Fruit fly (Drosophila melanogaster) whole organism, embryonic: ENCODE data around the gene CG8814.
A peak's percentile ranks its signal among the peaks of the same experiment; 100 is the strongest.

Source experiments
- Atf-2 ChIP-seq: fragments of 200-800 bp; sonication (Bioruptor generic); optimal IDR thresholded peaks from 2 replicates; lab custom pipeline; 2016; ENCODE audit warnings: missing biosample characterization, missing genetic modification characterization
- CG10979 ChIP-seq: fragments of 200-800 bp; sonication (Bioruptor generic); optimal IDR thresholded peaks from 2 replicates; lab custom pipeline; 2018; ENCODE audit warnings: missing biosample characterization, mild to moderate bottlenecking, missing genetic modification characterization, moderate library complexity
- CG11504 ChIP-seq: fragments of 200-800 bp; sonication (Bioruptor generic); optimal IDR thresholded peaks from 3 replicates; lab custom pipeline; 2019; ENCODE audit warnings: missing biosample characterization, mild to moderate bottlenecking, missing genetic modification characterization, moderate library complexity
- CG12104 ChIP-seq: fragments of 200-800 bp; sonication (Bioruptor generic); optimal IDR thresholded peaks from 3 replicates; lab custom pipeline; 2016; ENCODE audit warnings: missing biosample characterization, missing genetic modification characterization
- CG14667 ChIP-seq: fragments of 200-800 bp; sonication (Bioruptor generic); IDR thresholded peaks from 2 replicates; pipeline ENCODE4 v1.3.6; 2022; ENCODE audit warnings: missing biosample characterization, missing genetic modification characterization
- CG1832 ChIP-seq: fragments of 200-800 bp; sonication (Bioruptor generic); optimal IDR thresholded peaks from 2 replicates; lab custom pipeline; 2017; ENCODE audit warnings: missing biosample characterization, mild to moderate bottlenecking, missing genetic modification characterization, inconsistent platforms
- CG30020 ChIP-seq: fragments of 200-800 bp; optimal IDR thresholded peaks from 2 replicates; lab custom pipeline; 2019; ENCODE audit warnings: missing biosample characterization, mild to moderate bottlenecking, missing genetic modification characterization, moderate library complexity
- CG30431 ChIP-seq: fragments of 200-800 bp; sonication (Bioruptor generic); optimal IDR thresholded peaks from 2 replicates; lab custom pipeline; 2017; ENCODE audit warnings: missing biosample characterization, missing genetic modification characterization
- CG34224 ChIP-seq: fragments of 200-800 bp; sonication (Bioruptor generic); IDR thresholded peaks from 3 replicates; pipeline ENCODE4 v1.3.6; 2022; ENCODE audit warnings: missing biosample characterization, missing genetic modification characterization; ENCODE audit not compliant: partially characterized antibody
- CG4404 ChIP-seq: fragments of 200-800 bp; sonication (Bioruptor generic); IDR thresholded peaks from 2 replicates; pipeline ENCODE4 v1.3.6; 2022; ENCODE audit warnings: missing biosample characterization, missing genetic modification characterization
- CG6654 ChIP-seq: fragments of 200-800 bp; sonication (Bioruptor generic); optimal IDR thresholded peaks from 2 replicates; lab custom pipeline; 2017; ENCODE audit warnings: missing biosample characterization, mild to moderate bottlenecking, missing genetic modification characterization
- CG6791 ChIP-seq: fragments of 200-800 bp; sonication (Bioruptor generic); IDR thresholded peaks from 3 replicates; pipeline ENCODE4 v1.3.6; 2022; ENCODE audit warnings: missing biosample characterization, missing genetic modification characterization; ENCODE audit not compliant: partially characterized antibody
- CG6854 ChIP-seq: fragments of 200-800 bp; sonication (Bioruptor generic); optimal IDR thresholded peaks from 3 replicates; lab custom pipeline; 2017; ENCODE audit warnings: missing biosample characterization, mild to moderate bottlenecking, missing genetic modification characterization
- CG7786 ChIP-seq: fragments of 200-800 bp; sonication (Bioruptor generic); optimal IDR thresholded peaks from 2 replicates; lab custom pipeline; 2016; ENCODE audit warnings: missing biosample characterization, missing genetic modification characterization
- CG8359 ChIP-seq: fragments of 200-800 bp; sonication (Bioruptor generic); optimal IDR thresholded peaks from 2 replicates; lab custom pipeline; 2017; ENCODE audit warnings: missing biosample characterization, mild to moderate bottlenecking, missing genetic modification characterization, borderline replicate concordance
- CTCF ChIP-seq: fragments of 200-800 bp; sonication (Bioruptor generic); optimal IDR thresholded peaks from 2 replicates; lab custom pipeline; 2017; ENCODE audit warnings: missing biosample characterization, mild to moderate bottlenecking, missing genetic modification characterization, moderate library complexity
- Dip3 ChIP-seq: fragments of 200-800 bp; sonication (Bioruptor generic); optimal IDR thresholded peaks from 3 replicates; lab custom pipeline; 2016; ENCODE audit warnings: missing biosample characterization, missing genetic modification characterization
- Dp ChIP-seq: fragments of 200-800 bp; sonication (Bioruptor generic); optimal IDR thresholded peaks from 2 replicates; lab custom pipeline; 2018; ENCODE audit warnings: missing biosample characterization, mild to moderate bottlenecking, missing genetic modification characterization, moderate library complexity
- GATAe ChIP-seq: fragments of 200-800 bp; sonication (Bioruptor generic); conservative IDR thresholded peaks from 2 replicates; pipeline ENCODE4 v1.3.6; 2022; ENCODE audit warnings: missing biosample characterization, missing genetic modification characterization
- Gsc ChIP-seq: fragments of 200-800 bp; sonication (Bioruptor generic); IDR thresholded peaks from 2 replicates; pipeline ENCODE4 v1.3.6; 2022; ENCODE audit warnings: missing biosample characterization, missing genetic modification characterization
- Oli ChIP-seq: fragments of 200-800 bp; sonication (Bioruptor generic); optimal IDR thresholded peaks from 2 replicates; lab custom pipeline; 2018; ENCODE audit warnings: missing biosample characterization, mild to moderate bottlenecking, missing genetic modification characterization, moderate library complexity
- Opbp ChIP-seq: fragments of 200-800 bp; sonication (Bioruptor generic); IDR thresholded peaks from 3 replicates; pipeline ENCODE4 v1.3.6; 2022; ENCODE audit warnings: missing biosample characterization, missing genetic modification characterization; ENCODE audit not compliant: partially characterized antibody
- Sin3A ChIP-seq: fragments of >200 bp; optimal IDR thresholded peaks from 2 replicates; lab custom pipeline; 2018
- Trl ChIP-seq, 3 experiments: fragments of >200 bp in 2 of 3; fragments of 200-800 bp in 1 of 3; sonication (Bioruptor generic) in 1 of 3; optimal IDR thresholded peaks; 2 replicates in 1 of 3; 3 replicates in 2 of 3; lab custom pipeline; 2016 to 2017; ENCODE audit warnings: missing biosample characterization in 1 of 3, missing genetic modification characterization in 1 of 3
- Xrp1 ChIP-seq: fragments of 200-800 bp; sonication (Bioruptor generic); IDR thresholded peaks from 2 replicates; pipeline ENCODE4 v1.3.6; 2022; ENCODE audit warnings: missing biosample characterization, missing genetic modification characterization
- az2 ChIP-seq: fragments of 200-800 bp; sonication (Bioruptor generic); optimal IDR thresholded peaks from 3 replicates; lab custom pipeline; 2016; ENCODE audit warnings: missing biosample characterization, missing genetic modification characterization
- btn ChIP-seq: fragments of 200-800 bp; sonication (Bioruptor generic); optimal IDR thresholded peaks from 2 replicates; lab custom pipeline; 2016; ENCODE audit warnings: missing biosample characterization, missing genetic modification characterization
- cg ChIP-seq: fragments of 200-800 bp; sonication (Bioruptor generic); optimal IDR thresholded peaks from 3 replicates; lab custom pipeline; 2019; ENCODE audit warnings: missing biosample characterization, mild to moderate bottlenecking, missing genetic modification characterization, moderate library complexity
- chif ChIP-seq, 2 experiments: fragments of 200-800 bp; sonication (Bioruptor generic); optimal IDR thresholded peaks; 3 replicates each; lab custom pipeline; 2016; ENCODE audit warnings: missing biosample characterization in 2 of 2, missing genetic modification characterization in 2 of 2
- corto ChIP-seq: fragments of 200-800 bp; sonication (Bioruptor generic); optimal IDR thresholded peaks from 2 replicates; lab custom pipeline; 2016; ENCODE audit warnings: missing biosample characterization, mild to moderate bottlenecking, missing genetic modification characterization, moderate library complexity
- disco-r ChIP-seq: fragments of 200-800 bp; sonication (Bioruptor generic); optimal IDR thresholded peaks from 2 replicates; lab custom pipeline; 2016; ENCODE audit warnings: missing biosample characterization, missing genetic modification characterization
- fd64A ChIP-seq: fragments of 200-800 bp; sonication (Bioruptor generic); optimal IDR thresholded peaks from 3 replicates; lab custom pipeline; 2018; ENCODE audit warnings: missing biosample characterization, mild to moderate bottlenecking, missing genetic modification characterization
- gsb ChIP-seq: fragments of 200-800 bp; sonication (Bioruptor generic); IDR thresholded peaks from 2 replicates; pipeline ENCODE4 v1.3.6; 2022; ENCODE audit warnings: missing biosample characterization, missing genetic modification characterization
- her ChIP-seq: fragments of 200-800 bp; sonication (Bioruptor generic); optimal IDR thresholded peaks from 2 replicates; lab custom pipeline; 2016; ENCODE audit warnings: missing biosample characterization, missing genetic modification characterization
- kay ChIP-seq: fragments of 200-800 bp; sonication (Bioruptor generic); optimal IDR thresholded peaks from 2 replicates; lab custom pipeline; 2016; ENCODE audit warnings: missing biosample characterization, missing genetic modification characterization
- lola ChIP-seq, 3 experiments: fragments of >200 bp in 2 of 3; fragments of 200-800 bp in 1 of 3; sonication (Bioruptor generic) in 1 of 3; optimal IDR thresholded peaks; 2 replicates each; lab custom pipeline; 2017 to 2019; ENCODE audit warnings: missing biosample characterization in 3 of 3, missing genetic modification characterization in 3 of 3, mild to moderate bottlenecking in 1 of 3, moderate library complexity in 1 of 3
- pum ChIP-seq: fragments of 200-800 bp; sonication (Bioruptor generic); optimal IDR thresholded peaks from 2 replicates; lab custom pipeline; 2016; ENCODE audit warnings: missing biosample characterization, missing genetic modification characterization
- pzg ChIP-seq: fragments of 200-800 bp; sonication (Bioruptor generic); optimal IDR thresholded peaks from 3 replicates; lab custom pipeline; 2018; ENCODE audit warnings: missing biosample characterization, mild to moderate bottlenecking, missing genetic modification characterization, moderate library complexity
- rib ChIP-seq: fragments of 200-800 bp; sonication (Bioruptor generic); IDR thresholded peaks from 2 replicates; pipeline ENCODE4 v1.3.6; 2022; ENCODE audit warnings: missing biosample characterization, missing genetic modification characterization
- row ChIP-seq: fragments of 200-800 bp; sonication (Bioruptor generic); IDR thresholded peaks from 3 replicates; pipeline ENCODE4 v1.3.6; 2022; ENCODE audit warnings: missing biosample characterization, missing genetic modification characterization
- salm ChIP-seq: fragments of 200-800 bp; sonication (Bioruptor generic); optimal IDR thresholded peaks from 2 replicates; lab custom pipeline; 2018; ENCODE audit warnings: missing biosample characterization, mild to moderate bottlenecking, missing genetic modification characterization
- schlank ChIP-seq: fragments of 200-800 bp; sonication (Bioruptor generic); optimal IDR thresholded peaks from 2 replicates; lab custom pipeline; 2018; ENCODE audit warnings: missing biosample characterization, mild to moderate bottlenecking, missing genetic modification characterization
- sens-2 ChIP-seq: fragments of 200-800 bp; sonication (Bioruptor generic); IDR thresholded peaks from 2 replicates; pipeline ENCODE4 v1.3.6; 2022; ENCODE audit warnings: missing biosample characterization, missing genetic modification characterization
- slp2 ChIP-seq: fragments of 200-800 bp; sonication (Bioruptor generic); optimal IDR thresholded peaks from 2 replicates; lab custom pipeline; 2016; ENCODE audit warnings: missing biosample characterization, missing genetic modification characterization
- sug ChIP-seq: fragments of 200-800 bp; optimal IDR thresholded peaks from 2 replicates; lab custom pipeline; 2019; ENCODE audit warnings: missing biosample characterization, mild to moderate bottlenecking, missing genetic modification characterization, moderate library complexity
- tup ChIP-seq: fragments of 200-800 bp; sonication (Bioruptor generic); optimal IDR thresholded peaks from 2 replicates; lab custom pipeline; 2016; ENCODE audit warnings: missing biosample characterization, mild to moderate bottlenecking, missing genetic modification characterization, moderate library complexity
- vnd ChIP-seq: fragments of 200-800 bp; sonication (Bioruptor generic); IDR thresholded peaks from 3 replicates; pipeline ENCODE4 v1.3.6; 2022; ENCODE audit warnings: missing biosample characterization, missing genetic modification characterization; ENCODE audit not compliant: partially characterized antibody
- wor ChIP-seq: fragments of 200-800 bp; sonication (Bioruptor generic); IDR thresholded peaks from 2 replicates; pipeline ENCODE4 v1.3.6; 2022; ENCODE audit warnings: missing biosample characterization, missing genetic modification characterization
- yki ChIP-seq: fragments of >200 bp; optimal IDR thresholded peaks from 3 replicates; lab custom pipeline; 2018
- z ChIP-seq: fragments of 200-800 bp; sonication (Bioruptor generic); IDR thresholded peaks from 3 replicates; pipeline ENCODE4 v1.3.6; 2022; ENCODE audit warnings: missing biosample characterization, missing genetic modification characterization

CG8814 gene

dm6 chr2L:2882968-2883702 lies 8.4 kb downstream of the CG8814 start (continued):
- no peak for TF ChIP-seq Gsc (GFP tag; lab: Robert Waterston, UW)
- peak; percentile 34 for TF ChIP-seq az2
- peak; percentile 39 for TF ChIP-seq pum (GFP tag; lab: Kevin White, UChicago)
- TF ChIP-seq kay: peak; percentile 46
- peak; percentile 57 for TF ChIP-seq CG11504 (tag; lab: Kevin White, UChicago)
- TF ChIP-seq Sin3A: peak; percentile 20
- no peak for TF ChIP-seq cg (GFP tag; lab: Kevin White, UChicago)
- no peak for TF ChIP-seq CG6654 (GFP tag; lab: Kevin White, UChicago)
- TF ChIP-seq rib (GFP tag; lab: Robert Waterston, UW): no peak
- TF ChIP-seq btn (GFP tag; lab: Kevin White, UChicago): no peak
- TF ChIP-seq Dip3 (GFP tag; lab: Kevin White, UChicago): no peak
- TF ChIP-seq row (GFP tag; lab: Robert Waterston, UW): peak; percentile 79
- no peak for TF ChIP-seq lola (GFP tag; optimal IDR thresholded peaks at IDR 0.05; lab: Kevin White, UChicago)
- TF ChIP-seq pzg (GFP tag; lab: Kevin White, UChicago): peak; percentile 42
- TF ChIP-seq CG14667 (GFP tag; lab: Robert Waterston, UW): no peak
- TF ChIP-seq her (GFP tag; lab: Kevin White, UChicago): peak; percentile 32
- TF ChIP-seq CG10979 (tag; lab: Kevin White, UChicago): peak; percentile 13
- no peak; the same call in 1 of the 2 replicates for TF ChIP-seq gsb (GFP tag; lab: Robert Waterston, UW)
- peak; percentile 84 for TF ChIP-seq GATAe (GFP tag; lab: Robert Waterston, UW)
- TF ChIP-seq wor (GFP tag; lab: Robert Waterston, UW): no peak
- no peak for TF ChIP-seq vnd (GFP tag; lab: Robert Waterston, UW)
- TF ChIP-seq CG30020 (tag; lab: Kevin White, UChicago): no peak
- TF ChIP-seq Dp (GFP tag; lab: Kevin White, UChicago): no peak
- peak; percentile 29 for TF ChIP-seq tup (GFP tag; lab: Kevin White, UChicago)
- no peak for TF ChIP-seq CTCF (GFP tag; lab: Kevin White, UChicago)
- TF ChIP-seq CG12104 (GFP tag; lab: Kevin White, UChicago): no peak
- TF ChIP-seq CG30431 (GFP tag; lab: Kevin White, UChicago): no peak
- no peak; the same call in 2 of the 3 replicates for TF ChIP-seq Opbp (GFP tag; lab: Robert Waterston, UW)
- TF ChIP-seq corto (GFP tag; lab: Kevin White, UChicago): no peak
- TF ChIP-seq CG6854 (GFP tag; lab: Kevin White, UChicago): peak; percentile 60
- TF ChIP-seq z: no peak
- no peak for TF ChIP-seq CG4404 (GFP tag; lab: Robert Waterston, UW)
- no peak for TF ChIP-seq CG34224 (GFP tag; lab: Robert Waterston, UW)
- no peak for TF ChIP-seq yki (lab: Kevin White, UChicago)
- TF ChIP-seq sug (tag; lab: Kevin White, UChicago): peak; percentile 75
- no peak for TF ChIP-seq CG8359 (GFP tag; lab: Kevin White, UChicago)
- TF ChIP-seq Atf-2 (GFP tag; lab: Kevin White, UChicago): no peak
- peak; percentile 5 for TF ChIP-seq slp2 (GFP tag; lab: Kevin White, UChicago)
- peak; percentile 29 for TF ChIP-seq Oli
- TF ChIP-seq CG6791: no peak
- TF ChIP-seq CG7786: peak; percentile 17
- TF ChIP-seq Trl (optimal IDR thresholded peaks at IDR 0.05; lab: Kevin White, UChicago): no peak
- TF ChIP-seq Trl (GFP tag; optimal IDR thresholded peaks at IDR 0.05; lab: Kevin White, UChicago): peak; percentile 43
- no peak for TF ChIP-seq CG1832 (GFP tag; lab: Kevin White, UChicago)
- no peak for TF ChIP-seq salm (tag; lab: Kevin White, UChicago)
- TF ChIP-seq Xrp1 (GFP tag; lab: Robert Waterston, UW): no peak; the same call in none of the 2 replicates
- no peak for TF ChIP-seq fd64A (GFP tag; lab: Kevin White, UChicago)
- TF ChIP-seq sens-2 (GFP tag; lab: Robert Waterston, UW): no peak
- peak; percentile 7 for TF ChIP-seq disco-r (GFP tag; lab: Kevin White, UChicago)
- peak; percentile 19 for TF ChIP-seq schlank (tag; lab: Kevin White, UChicago)
- TF ChIP-seq chif (GFP tag; optimal IDR thresholded peaks at IDR 0.05; lab: Kevin White, UChicago): peak in 1 of 2 experiments; percentile 4
